Worm (Caenorhabditis elegans): ENCODE data around the gene esyt-2.

DNA sequence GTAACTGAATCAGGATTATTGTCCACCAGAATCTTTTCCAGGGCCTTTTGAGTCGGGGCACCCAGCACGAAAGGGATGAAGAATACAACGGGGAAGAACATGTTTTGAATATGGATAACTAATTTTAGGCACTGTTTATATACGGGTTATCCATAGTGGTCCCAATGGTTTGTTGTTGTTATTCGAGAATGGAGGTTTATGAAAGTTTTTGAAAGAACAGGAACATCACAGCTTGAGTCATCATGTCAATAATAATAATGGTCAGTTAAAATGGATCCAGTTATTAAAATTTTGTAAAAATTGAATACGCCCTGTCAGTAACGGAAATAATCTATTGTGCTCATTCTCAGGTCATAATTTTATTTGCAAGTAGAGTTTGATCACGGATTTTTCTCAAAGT lies 47.7 kb downstream of the esyt-2 start, which contains the start of gene nas-28:
- TF ChIP-seq pha-4 (tag; optimal IDR thresholded peaks at IDR 0.05): no peak
- TF ChIP-seq lin-32 (GFP tag; optimal IDR thresholded peaks at IDR 0.05): no peak
